Worm (Caenorhabditis elegans): ENCODE data around the gene C39B10.7.

The C39B10.7 gene

ce11 chrX:10491044-10491443 is 14.4 kb downstream of the C39B10.7 start, which contains the start of gene C33D3.5:
TSS of gene C33D3.5 (plus strand) at chrX:10491344.
- no peak for TF ChIP-seq nhr-76 (tag; optimal IDR thresholded peaks at IDR 0.05)

ce11 chrX:10491875-10492523 is 15.3 kb downstream of the C39B10.7 start:
- TF ChIP-seq ceh-28 (tag; optimal IDR thresholded peaks at IDR 0.05) (no peak), zfp-2 (tag; optimal IDR thresholded peaks at IDR 0.05) (no peak), ceh-44 (GFP tag; IDR thresholded peaks at IDR 0.05) (no peak), aha-1 (tag) (peak; percentile 78), spr-3 (GFP tag; optimal IDR thresholded peaks at IDR 0.05) (no peak), rbr-2 (tag; optimal IDR thresholded peaks at IDR 0.05) (no peak), snpc-1.2 (GFP tag; IDR thresholded peaks at IDR 0.05) (no peak), unc-62 (GFP tag; optimal IDR thresholded peaks at IDR 0.05 in 1 of 2) (peak in 1 of 2 experiments; percentile 96), unc-62 (tag; optimal IDR thresholded peaks at IDR 0.05) (no peak), mxl-2 (GFP tag; conservative IDR thresholded peaks at IDR 0.05) (no peak), Y48G9A.11 (GFP tag; IDR thresholded peaks at IDR 0.05) (no peak), mep-1 (tag; optimal IDR thresholded peaks at IDR 0.05) (no peak), nhr-48 (tag; optimal IDR thresholded peaks at IDR 0.05) (no peak), zag-1 (tag; optimal IDR thresholded peaks at IDR 0.05) (no peak), F49E8.2 (tag; optimal IDR thresholded peaks at IDR 0.05; ENCODE audit: borderline replicate concordance) (no peak), F26F4.8 (GFP tag; conservative IDR thresholded peaks at IDR 0.05) (no peak)

DNA sequence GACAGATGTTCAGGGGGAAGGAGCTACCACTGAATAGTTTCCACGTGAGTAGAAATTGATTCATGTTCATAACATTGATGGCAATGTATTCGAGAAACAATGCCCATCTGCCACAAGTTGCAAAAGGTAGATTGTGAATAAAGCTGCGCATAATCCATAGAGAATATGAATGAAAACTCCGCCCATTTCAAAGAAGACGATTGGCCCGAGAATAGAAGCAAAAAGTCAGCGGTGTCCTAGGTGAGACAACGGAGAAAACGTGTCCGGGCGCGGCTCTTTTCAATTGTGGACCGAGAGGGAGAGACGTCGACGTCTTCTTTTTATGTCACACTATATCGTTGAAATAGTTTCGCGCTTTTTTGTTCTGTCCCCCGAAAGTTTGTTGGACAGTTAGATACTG is 22.9 kb downstream of the C39B10.7 start, which contains the start of gene vab-3:
Gene vab-3, plus strand, starts transcription at position 301 of the 400 bp plus-strand sequence.
- TF ChIP-seq lin-15B (tag; optimal IDR thresholded peaks at IDR 0.05) (no peak), Y48G9A.11 (GFP tag; IDR thresholded peaks at IDR 0.05) (no peak), spr-3 (GFP tag; optimal IDR thresholded peaks at IDR 0.05) (no peak), hlh-11 (tag; optimal IDR thresholded peaks at IDR 0.05) (no peak), hmg-1.1 (GFP tag; IDR thresholded peaks at IDR 0.05) (no peak), lin-29 (GFP tag; IDR thresholded peaks at IDR 0.05) (no peak), dpl-1 (GFP tag; optimal IDR thresholded peaks at IDR 0.05) (no peak), nhr-76 (tag; optimal IDR thresholded peaks at IDR 0.05) (no peak), lin-13 (GFP tag; optimal IDR thresholded peaks at IDR 0.05) (no peak), saeg-2 (GFP tag; IDR thresholded peaks at IDR 0.05) (no peak), ztf-11 (tag; optimal IDR thresholded peaks at IDR 0.05) (no peak), ceh-82 (tag; optimal IDR thresholded peaks at IDR 0.05) (no peak), daf-12 (tag; optimal IDR thresholded peaks at IDR 0.05) (no peak), nhr-102 (tag; optimal IDR thresholded peaks at IDR 0.05) (no peak), nhr-6 (tag; optimal IDR thresholded peaks at IDR 0.05) (no peak), pha-4 (GFP tag; IDR thresholded peaks at IDR 0.05) (no peak), pha-4 (tag; optimal IDR thresholded peaks at IDR 0.05) (no peak), nhr-237 (tag; optimal IDR thresholded peaks at IDR 0.05) (no peak), ama-1 (optimal IDR thresholded peaks at IDR 0.05) (no peak), lim-7 (GFP tag; IDR thresholded peaks at IDR 0.05) (no peak)

DNA sequence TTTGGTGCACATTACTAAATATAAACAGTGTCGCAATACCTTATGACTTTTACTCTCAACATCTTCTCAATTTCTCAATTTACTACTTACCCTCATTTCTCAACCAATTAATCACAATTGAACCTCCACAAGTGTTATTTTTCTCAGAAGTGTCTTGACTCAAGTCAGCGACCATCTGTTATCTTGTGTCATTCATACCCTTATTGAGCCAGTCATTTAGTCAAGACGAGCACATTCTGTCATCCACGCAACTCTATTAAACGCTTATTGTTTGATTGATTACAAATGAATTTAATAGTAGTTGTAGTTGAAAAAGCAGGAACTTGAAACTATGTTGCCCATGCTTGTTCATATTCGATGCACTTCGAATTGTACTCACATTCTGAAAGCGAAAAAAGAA is 26.7 kb downstream of the C39B10.7 start:
- TF ChIP-seq lin-15B (tag; optimal IDR thresholded peaks at IDR 0.05) (no peak), unc-62 (GFP tag; optimal IDR thresholded peaks at IDR 0.05 in 1 of 2) (no peak), unc-62 (tag; optimal IDR thresholded peaks at IDR 0.05) (no peak), hif-1 (tag; optimal IDR thresholded peaks at IDR 0.05) (no peak), hlh-11 (tag; optimal IDR thresholded peaks at IDR 0.05) (no peak), fos-1 (tag; optimal IDR thresholded peaks at IDR 0.05) (no peak), rbr-2 (tag; optimal IDR thresholded peaks at IDR 0.05) (no peak), nhr-77 (tag; optimal IDR thresholded peaks at IDR 0.05) (no peak), F10B5.3 (tag; optimal IDR thresholded peaks at IDR 0.05) (no peak), ceh-44 (GFP tag; IDR thresholded peaks at IDR 0.05) (no peak), snpc-1.2 (GFP tag; IDR thresholded peaks at IDR 0.05) (no peak), skn-1 (tag; optimal IDR thresholded peaks at IDR 0.05) (no peak), egl-27 (tag; optimal IDR thresholded peaks at IDR 0.05) (no peak), mxl-2 (GFP tag; conservative IDR thresholded peaks at IDR 0.05) (no peak), ceh-28 (tag; optimal IDR thresholded peaks at IDR 0.05) (no peak), set-16 (GFP tag; IDR thresholded peaks at IDR 0.05) (no peak)
